Worm (Caenorhabditis elegans): ENCODE results near the gene F35G12.7.

DNA sequence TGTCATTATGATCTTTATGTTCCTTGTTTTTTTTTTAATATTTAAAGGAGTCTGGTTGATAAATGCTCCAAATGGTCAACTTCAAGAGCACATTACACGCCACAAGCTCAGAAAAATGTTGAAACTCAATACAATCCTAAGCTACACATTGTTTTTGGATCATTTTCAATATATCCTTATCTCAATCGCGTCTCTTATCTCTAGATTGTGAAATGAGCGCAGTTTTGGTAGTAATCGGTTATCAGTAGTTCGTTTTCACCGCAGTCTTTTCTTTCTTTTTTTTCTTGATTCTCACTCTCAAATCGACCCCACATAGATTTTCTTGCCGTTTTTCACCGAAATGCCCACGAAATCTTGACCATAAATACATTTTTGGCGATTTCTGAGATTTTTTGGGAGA, 34.3 kb downstream of the F35G12.7 start:
- TF ChIP-seq hmg-4 (GFP tag; optimal IDR thresholded peaks at IDR 0.05) (no peak), ets-7 (tag; optimal IDR thresholded peaks at IDR 0.05) (no peak), F13C5.2 (tag; optimal IDR thresholded peaks at IDR 0.05) (no peak), B0310.2 (tag; optimal IDR thresholded peaks at IDR 0.05) (no peak), ama-1 (optimal IDR thresholded peaks at IDR 0.05) (no peak), hnd-1 (tag; optimal IDR thresholded peaks at IDR 0.05) (no peak), flt-1 (GFP tag; IDR thresholded peaks at IDR 0.05) (no peak), pes-1 (GFP tag; IDR thresholded peaks at IDR 0.05) (no peak), tbx-37 (GFP tag; conservative IDR thresholded peaks at IDR 0.05) (no peak), tbx-11 (GFP tag; IDR thresholded peaks at IDR 0.05) (no peak), scrt-1 (GFP tag; IDR thresholded peaks at IDR 0.05) (no peak), hmbx-1 (tag; optimal IDR thresholded peaks at IDR 0.05) (no peak), ceh-13 (GFP tag; optimal IDR thresholded peaks at IDR 0.05) (no peak), sea-1 (GFP tag; conservative IDR thresholded peaks at IDR 0.05) (no peak)

All from whole organism, early embryonic.